Worm (Caenorhabditis elegans) whole organism, L2 larva: ENCODE measurements around the gene ZK1098.2.
A peak's percentile ranks its signal among the peaks of the same experiment; 100 is the strongest.

Source experiments
- C34F6.9 ChIP-seq: fragments of 150-350 bp; optimal IDR thresholded peaks from 2 replicates; lab custom pipeline; 2014; ENCODE audit warnings: missing biosample characterization, missing genetic modification characterization
- F13H6.1 ChIP-seq: sonication (generic microtip); optimal IDR thresholded peaks from 2 replicates; lab custom pipeline; 2016; ENCODE audit warnings: missing genetic modification characterization, missing compliant biosample characterization
- R02D3.7 ChIP-seq: fragments of 150-350 bp; optimal IDR thresholded peaks from 2 replicates; lab custom pipeline; 2014; ENCODE audit warnings: missing biosample characterization, missing genetic modification characterization
- Y55F3AM.14 ChIP-seq: fragments of 200-800 bp; sonication (Bioruptor generic); optimal IDR thresholded peaks from 2 replicates; lab custom pipeline; 2018; ENCODE audit warnings: mild to moderate bottlenecking, missing genetic modification characterization, missing compliant biosample characterization
- ZK546.5 ChIP-seq: sonication (generic microtip); optimal IDR thresholded peaks from 2 replicates; lab custom pipeline; 2017; ENCODE audit warnings: missing biosample characterization, missing genetic modification characterization
- alr-1 ChIP-seq: fragments of 150-350 bp; optimal IDR thresholded peaks from 2 replicates; lab custom pipeline; 2014; ENCODE audit warnings: missing biosample characterization, missing genetic modification characterization
- ama-1 ChIP-seq: fragments of 150-350 bp; optimal IDR thresholded peaks from 2 replicates; lab custom pipeline; 2018; ENCODE audit warnings: inconsistent platforms
- blmp-1 ChIP-seq: sonication (generic microtip); optimal IDR thresholded peaks from 2 replicates; lab custom pipeline; 2017; ENCODE audit warnings: missing genetic modification characterization, mild to moderate bottlenecking, missing compliant biosample characterization, antibody characterized with exemption, moderate library complexity; ENCODE audit not compliant: insufficient read depth
- ceh-16 ChIP-seq: fragments of 150-350 bp; optimal IDR thresholded peaks from 2 replicates; lab custom pipeline; 2014; ENCODE audit warnings: missing biosample characterization, missing genetic modification characterization
- ceh-82 ChIP-seq: fragments of 150-350 bp; optimal IDR thresholded peaks from 2 replicates; lab custom pipeline; 2014; ENCODE audit warnings: missing biosample characterization, missing genetic modification characterization
- crh-2 ChIP-seq: sonication (generic microtip); optimal IDR thresholded peaks from 2 replicates; lab custom pipeline; 2017; ENCODE audit warnings: missing biosample characterization, missing genetic modification characterization
- dmd-4 ChIP-seq: sonication (generic microtip); optimal IDR thresholded peaks from 2 replicates; lab custom pipeline; 2017; ENCODE audit warnings: missing biosample characterization, missing genetic modification characterization
- egl-27 ChIP-seq: sonication (generic microtip); optimal IDR thresholded peaks from 3 replicates; lab custom pipeline; 2017; ENCODE audit warnings: missing biosample characterization, missing genetic modification reagents, missing genetic modification characterization
- elt-1 ChIP-seq: fragments of 150-350 bp; optimal IDR thresholded peaks from 2 replicates; lab custom pipeline; 2014; ENCODE audit warnings: missing biosample characterization, missing genetic modification characterization
- gmeb-1 ChIP-seq: fragments of 150-350 bp; optimal IDR thresholded peaks from 2 replicates; lab custom pipeline; 2014; ENCODE audit warnings: missing biosample characterization, missing genetic modification characterization
- lin-13 ChIP-seq: fragments of 150-350 bp; optimal IDR thresholded peaks from 2 replicates; lab custom pipeline; 2014; ENCODE audit warnings: missing biosample characterization, missing genetic modification reagents, missing genetic modification characterization
- lin-39 ChIP-seq: fragments of 150-350 bp; optimal IDR thresholded peaks from 2 replicates; lab custom pipeline; 2014; ENCODE audit warnings: missing biosample characterization, missing genetic modification reagents, missing genetic modification characterization
- lsy-2 ChIP-seq, 2 experiments: fragments of 150-350 bp in 1 of 2; sonication (generic microtip) in 1 of 2; optimal IDR thresholded peaks; 2 replicates each; lab custom pipeline; 2014 to 2017; ENCODE audit warnings: missing biosample characterization in 2 of 2, missing genetic modification characterization in 2 of 2
- mab-5 ChIP-seq: fragments of 150-350 bp; optimal IDR thresholded peaks from 2 replicates; lab custom pipeline; 2014; ENCODE audit warnings: missing biosample characterization, missing genetic modification characterization
- mdl-1 ChIP-seq, 2 experiments: fragments of 150-350 bp in 1 of 2; sonication (generic microtip) in 1 of 2; optimal IDR thresholded peaks; 2 replicates each; lab custom pipeline; 2017; ENCODE audit warnings: missing biosample characterization in 2 of 2, missing genetic modification characterization in 2 of 2
- nhr-10 ChIP-seq: sonication (generic microtip); optimal IDR thresholded peaks from 2 replicates; lab custom pipeline; 2017; ENCODE audit warnings: missing biosample characterization, missing genetic modification characterization
- nhr-11 ChIP-seq: fragments of 150-350 bp; optimal IDR thresholded peaks from 2 replicates; lab custom pipeline; 2014; ENCODE audit warnings: missing biosample characterization, missing genetic modification characterization
- nhr-12 ChIP-seq: fragments of 150-350 bp; optimal IDR thresholded peaks from 2 replicates; lab custom pipeline; 2014; ENCODE audit warnings: missing biosample characterization, missing genetic modification characterization
- nhr-21 ChIP-seq: fragments of 150-350 bp; optimal IDR thresholded peaks from 2 replicates; lab custom pipeline; 2014; ENCODE audit warnings: missing biosample characterization, missing genetic modification characterization
- nhr-237 ChIP-seq: fragments of 150-350 bp; optimal IDR thresholded peaks from 2 replicates; lab custom pipeline; 2014; ENCODE audit warnings: missing biosample characterization, missing genetic modification characterization
- nhr-25 ChIP-seq: fragments of 150-350 bp; sonication (generic microtip); optimal IDR thresholded peaks from 3 replicates; lab custom pipeline; 2014; ENCODE audit warnings: missing biosample characterization, missing genetic modification characterization
- nhr-6 ChIP-seq: fragments of 150-350 bp; optimal IDR thresholded peaks from 2 replicates; lab custom pipeline; 2014; ENCODE audit warnings: missing biosample characterization, missing genetic modification characterization
- nhr-77 ChIP-seq: fragments of 150-350 bp; optimal IDR thresholded peaks from 2 replicates; lab custom pipeline; 2014; ENCODE audit warnings: missing biosample characterization, missing genetic modification characterization
- peb-1 ChIP-seq: fragments of 150-350 bp; optimal IDR thresholded peaks from 2 replicates; lab custom pipeline; 2014; ENCODE audit warnings: missing biosample characterization, missing genetic modification characterization
- sma-3 ChIP-seq: sonication (generic microtip); optimal IDR thresholded peaks from 2 replicates; lab custom pipeline; 2016; ENCODE audit warnings: missing genetic modification reagents, missing genetic modification characterization, missing compliant biosample characterization
- sma-9 ChIP-seq, 2 experiments: fragments of 150-350 bp in 1 of 2; sonication (generic microtip) in 1 of 2; optimal IDR thresholded peaks; 2 replicates each; lab custom pipeline; 2014 to 2016; ENCODE audit warnings: missing genetic modification characterization in 2 of 2, mild to moderate bottlenecking in 1 of 2, missing biosample characterization in 1 of 2, missing compliant biosample characterization in 1 of 2, missing genetic modification reagents in 1 of 2, moderate library complexity in 1 of 2
- snpc-4 ChIP-seq: fragments of 150-350 bp; optimal IDR thresholded peaks from 2 replicates; lab custom pipeline; 2014; ENCODE audit warnings: missing biosample characterization, missing genetic modification characterization
- unc-55 ChIP-seq: fragments of 150-350 bp; sonication (generic microtip); optimal IDR thresholded peaks from 3 replicates; lab custom pipeline; 2014; ENCODE audit warnings: missing biosample characterization, missing genetic modification reagents, missing genetic modification characterization
- unc-62 ChIP-seq: fragments of 150-350 bp; optimal IDR thresholded peaks from 2 replicates; lab custom pipeline; 2014; ENCODE audit warnings: missing biosample characterization, missing genetic modification reagents, missing genetic modification characterization
- zag-1 ChIP-seq: fragments of 150-350 bp; optimal IDR thresholded peaks from 2 replicates; lab custom pipeline; 2014; ENCODE audit warnings: missing biosample characterization, missing genetic modification characterization
- ztf-1 ChIP-seq: fragments of 200-800 bp; sonication (Bioruptor generic); conservative IDR thresholded peaks from 2 replicates; pipeline ENCODE4 v1.3.6; 2022; ENCODE audit warnings: missing genetic modification characterization, missing compliant biosample characterization
- ztf-11 ChIP-seq: sonication (generic microtip); optimal IDR thresholded peaks from 2 replicates; lab custom pipeline; 2017; ENCODE audit warnings: missing biosample characterization, missing genetic modification characterization
- ztf-4 ChIP-seq: fragments of 150-350 bp; optimal IDR thresholded peaks from 2 replicates; lab custom pipeline; 2014; ENCODE audit warnings: missing biosample characterization, missing genetic modification characterization

ZK1098.2 gene

ce11 chrIII:9507799-9508198 is 21.2 kb upstream of the ZK1098.2 start, which contains the start of gene vha-14 (continued):
- no peak for TF ChIP-seq nhr-237 (tag; lab: Kevin White, UChicago)
- TF ChIP-seq dmd-4 (tag; lab: Kevin White, UChicago): no peak
- TF ChIP-seq ztf-1: no peak
- no peak for TF ChIP-seq egl-27 (tag; lab: Kevin White, UChicago)

- TF ChIP-seq blmp-1 (no peak), C34F6.9 (peak; percentile 36), sma-9 (GFP tag; optimal IDR thresholded peaks at IDR 0.05; lab: Kevin White, UChicago) (no peak), sma-9 (tag; optimal IDR thresholded peaks at IDR 0.05; lab: Kevin White, UChicago) (no peak), sma-3 (no peak), Y55F3AM.14 (GFP tag; lab: Kevin White, UChicago) (no peak), F13H6.1 (peak; percentile 37), mdl-1 (tag; optimal IDR thresholded peaks at IDR 0.05; lab: Kevin White, UChicago) (no peak), zag-1 (tag; lab: Kevin White, UChicago) (peak; percentile 29), nhr-6 (tag; lab: Kevin White, UChicago) (peak; percentile 42), ceh-16 (tag; lab: Kevin White, UChicago) (no peak), ama-1 (lab: Kevin White, UChicago) (peak; percentile 39), peb-1 (no peak), nhr-77 (tag; lab: Kevin White, UChicago) (no peak), lin-13 (GFP tag; lab: Kevin White, UChicago) (peak; percentile 23), lin-39 (no peak), alr-1 (tag; lab: Kevin White, UChicago) (no peak), nhr-25 (peak; percentile 53), gmeb-1 (tag; lab: Kevin White, UChicago) (peak; percentile 4), lsy-2 (tag; optimal IDR thresholded peaks at IDR 0.05; lab: Kevin White, UChicago) (peak in 1 of 2 experiments; percentile 42), mab-5 (tag; lab: Kevin White, UChicago) (no peak), ztf-4 (peak; percentile 23), nhr-11 (tag; lab: Kevin White, UChicago) (no peak), crh-2 (tag; lab: Kevin White, UChicago) (peak; percentile 30), unc-55 (GFP tag; lab: Kevin White, UChicago) (peak; percentile 38), nhr-12 (tag; lab: Kevin White, UChicago) (no peak), nhr-237 (tag; lab: Kevin White, UChicago) (no peak), ceh-82 (tag; lab: Kevin White, UChicago) (no peak)
- TF ChIP-seq, all 48 proteins: peak for 12
Measured at ce11 chrIII:9509764-9510370, 19.1 kb upstream of the ZK1098.2 start.

ce11 chrIII:9511055-9511520 is 17.9 kb upstream of the ZK1098.2 start, which contains the start of gene F55H2.5:
F55H2.5 (plus strand) TSS chrIII:9511470.
- TF ChIP-seq ZK546.5 (tag; lab: Kevin White, UChicago) (no peak), mab-5 (tag; lab: Kevin White, UChicago) (no peak), sma-3 (no peak), ztf-11 (no peak), crh-2 (tag; lab: Kevin White, UChicago) (no peak), elt-1 (no peak), zag-1 (tag; lab: Kevin White, UChicago) (no peak), nhr-21 (no peak), sma-9 (GFP tag; optimal IDR thresholded peaks at IDR 0.05; lab: Kevin White, UChicago) (no peak), sma-9 (tag; optimal IDR thresholded peaks at IDR 0.05; lab: Kevin White, UChicago) (no peak), nhr-10 (tag; lab: Kevin White, UChicago) (no peak), ceh-16 (tag; lab: Kevin White, UChicago) (no peak), C34F6.9 (peak; percentile 53), F13H6.1 (no peak), unc-55 (GFP tag; lab: Kevin White, UChicago) (peak; percentile 30), snpc-4 (no peak), lin-13 (GFP tag; lab: Kevin White, UChicago) (no peak)

DNA sequence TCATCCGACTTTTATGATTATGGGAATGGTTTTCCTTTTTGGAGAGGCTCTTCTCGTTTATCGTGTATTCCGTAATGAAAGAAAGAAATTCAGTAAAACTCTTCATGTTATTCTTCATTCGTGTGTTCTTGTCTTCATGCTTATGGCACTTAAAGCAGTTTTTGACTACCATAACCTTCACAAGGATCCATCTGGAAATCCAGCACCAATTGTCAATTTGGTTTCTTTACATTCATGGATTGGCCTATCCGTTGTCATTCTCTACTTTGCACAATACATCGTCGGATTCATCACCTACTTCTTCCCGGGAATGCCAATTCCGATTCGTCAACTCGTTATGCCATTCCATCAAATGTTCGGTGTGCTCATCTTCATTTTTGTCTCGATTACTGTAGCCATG is 17.3 kb upstream of the ZK1098.2 start:
- no peak for TF ChIP-seq lin-39
- TF ChIP-seq R02D3.7 (tag; lab: Kevin White, UChicago): no peak
- no peak for TF ChIP-seq ZK546.5 (tag; lab: Kevin White, UChicago)
- TF ChIP-seq elt-1: no peak
- TF ChIP-seq unc-62 (GFP tag; lab: Kevin White, UChicago): no peak
- no peak for TF ChIP-seq dmd-4 (tag; lab: Kevin White, UChicago)
- no peak for TF ChIP-seq nhr-6 (tag; lab: Kevin White, UChicago)
- no peak for TF ChIP-seq unc-55 (GFP tag; lab: Kevin White, UChicago)
